Fruit fly (Drosophila melanogaster) whole organism, embryonic: ENCODE results near the gene CG13716.

Experiments used
- Ada2b ChIP-seq: fragments of 200-800 bp; sonication (Bioruptor generic); IDR thresholded peaks from 2 replicates; pipeline ENCODE4 v1.3.6; 2022; ENCODE audit warnings: missing biosample characterization, missing genetic modification characterization
- Blimp-1 ChIP-seq: fragments of 200-800 bp; sonication (Bioruptor generic); optimal IDR thresholded peaks from 3 replicates; lab custom pipeline; 2018; ENCODE audit warnings: missing biosample characterization, missing genetic modification characterization, mild to moderate bottlenecking, moderate library complexity, missing genetic modification reagents
- CG10147 ChIP-seq: fragments of 200-800 bp; sonication (Bioruptor generic); optimal IDR thresholded peaks from 2 replicates; lab custom pipeline; 2019; ENCODE audit warnings: missing biosample characterization, mild to moderate bottlenecking, missing genetic modification characterization, moderate library complexity
- CG10209 ChIP-seq: fragments of 200-800 bp; sonication (Bioruptor generic); optimal IDR thresholded peaks from 3 replicates; lab custom pipeline; 2017; ENCODE audit warnings: missing biosample characterization, mild to moderate bottlenecking, missing genetic modification characterization, missing genetic modification reagents
- CG11695 ChIP-seq: fragments of 200-800 bp; sonication (Bioruptor generic); IDR thresholded peaks from 3 replicates; pipeline ENCODE4 v1.3.6; 2022; ENCODE audit warnings: missing biosample characterization, missing genetic modification characterization
- CG13123 ChIP-seq: fragments of 200-800 bp; sonication (Bioruptor generic); optimal IDR thresholded peaks from 2 replicates; lab custom pipeline; 2016; ENCODE audit warnings: missing biosample characterization, missing genetic modification characterization
- CG14441 ChIP-seq: fragments of 200-800 bp; sonication (Bioruptor generic); IDR thresholded peaks from 2 replicates; pipeline ENCODE4 v1.3.6; 2022; ENCODE audit warnings: missing biosample characterization, missing genetic modification characterization
- CG14667 ChIP-seq: fragments of 200-800 bp; sonication (Bioruptor generic); IDR thresholded peaks from 2 replicates; pipeline ENCODE4 v1.3.6; 2022; ENCODE audit warnings: missing biosample characterization, missing genetic modification characterization
- CG14860 ChIP-seq: fragments of 200-800 bp; sonication (Bioruptor generic); IDR thresholded peaks from 3 replicates; pipeline ENCODE4 v1.3.6; 2022; ENCODE audit warnings: missing biosample characterization, missing genetic modification characterization; ENCODE audit not compliant: partially characterized antibody
- CG15269 ChIP-seq: fragments of 200-800 bp; sonication (Bioruptor generic); optimal IDR thresholded peaks from 2 replicates; lab custom pipeline; 2018; ENCODE audit warnings: missing biosample characterization, mild to moderate bottlenecking, missing genetic modification characterization, moderate library complexity
- CG15696 ChIP-seq: fragments of 200-800 bp; sonication (Bioruptor generic); optimal IDR thresholded peaks from 2 replicates; lab custom pipeline; 2019; ENCODE audit warnings: missing biosample characterization, mild to moderate bottlenecking, missing genetic modification characterization, moderate library complexity
- CG1603 ChIP-seq: fragments of 200-800 bp; sonication (Bioruptor generic); optimal IDR thresholded peaks from 2 replicates; lab custom pipeline; 2019; ENCODE audit warnings: missing biosample characterization, mild to moderate bottlenecking, missing genetic modification characterization, moderate library complexity
- CG17186 ChIP-seq: fragments of 200-800 bp; sonication (Bioruptor generic); optimal IDR thresholded peaks from 3 replicates; lab custom pipeline; 2017; ENCODE audit warnings: missing biosample characterization, missing genetic modification reagents, missing genetic modification characterization
- CG17361 ChIP-seq: fragments of 200-800 bp; sonication (Bioruptor generic); IDR thresholded peaks from 3 replicates; pipeline ENCODE4 v1.3.6; 2022; ENCODE audit warnings: missing biosample characterization, missing genetic modification characterization
- CG17802 ChIP-seq: fragments of 200-800 bp; sonication (Bioruptor generic); optimal IDR thresholded peaks from 2 replicates; lab custom pipeline; 2018; ENCODE audit warnings: missing biosample characterization, mild to moderate bottlenecking, missing genetic modification characterization, moderate library complexity
- CG18262 ChIP-seq: fragments of 200-800 bp; optimal IDR thresholded peaks from 3 replicates; lab custom pipeline; 2019; ENCODE audit warnings: missing biosample characterization, mild to moderate bottlenecking, missing genetic modification characterization, moderate library complexity
- CG2875 ChIP-seq: fragments of 200-800 bp; sonication (Bioruptor generic); optimal IDR thresholded peaks from 2 replicates; lab custom pipeline; 2017; ENCODE audit warnings: missing biosample characterization, mild to moderate bottlenecking, missing genetic modification characterization, missing genetic modification reagents
- CG6689 ChIP-seq: fragments of 200-800 bp; sonication (Bioruptor generic); IDR thresholded peaks from 2 replicates; pipeline ENCODE4 v1.3.6; 2022; ENCODE audit warnings: missing biosample characterization, missing genetic modification characterization
- CG7271 ChIP-seq: fragments of 200-800 bp; sonication (Bioruptor generic); optimal IDR thresholded peaks from 2 replicates; lab custom pipeline; 2018; ENCODE audit warnings: missing biosample characterization, mild to moderate bottlenecking, missing genetic modification characterization, moderate library complexity
- CG7556 ChIP-seq: fragments of 200-800 bp; sonication (Bioruptor generic); optimal IDR thresholded peaks from 2 replicates; lab custom pipeline; 2017; ENCODE audit warnings: missing biosample characterization, mild to moderate bottlenecking, missing genetic modification characterization
- CG7839 ChIP-seq: fragments of 200-800 bp; sonication (Bioruptor generic); optimal IDR thresholded peaks from 3 replicates; lab custom pipeline; 2018; ENCODE audit warnings: missing biosample characterization, mild to moderate bottlenecking, missing genetic modification characterization, moderate library complexity
- CG8388 ChIP-seq: fragments of 200-800 bp; sonication (Bioruptor generic); optimal IDR thresholded peaks from 2 replicates; lab custom pipeline; 2019; ENCODE audit warnings: missing biosample characterization, mild to moderate bottlenecking, missing genetic modification characterization, moderate library complexity
- D19A ChIP-seq: fragments of 200-800 bp; optimal IDR thresholded peaks from 3 replicates; lab custom pipeline; 2019; ENCODE audit warnings: missing biosample characterization, mild to moderate bottlenecking, missing genetic modification characterization, moderate library complexity
- Dll ChIP-seq: fragments of 200-800 bp; sonication (Bioruptor generic); IDR thresholded peaks from 4 replicates; pipeline ENCODE4 v1.3.6; 2022; ENCODE audit warnings: missing biosample characterization, missing genetic modification characterization; ENCODE audit not compliant: partially characterized antibody
- Hr78 ChIP-seq, 2 experiments: fragments of 200-800 bp in 1 of 2; fragments of >200 bp in 1 of 2; sonication (Bioruptor generic) in 1 of 2; optimal IDR thresholded peaks; 2 replicates each; lab custom pipeline; 2017 to 2019; ENCODE audit warnings: missing biosample characterization in 2 of 2, missing genetic modification characterization in 2 of 2, mild to moderate bottlenecking in 1 of 2, moderate library complexity in 1 of 2
- Mes4 ChIP-seq: fragments of 200-800 bp; sonication (Bioruptor generic); optimal IDR thresholded peaks from 2 replicates; lab custom pipeline; 2016; ENCODE audit warnings: missing biosample characterization, missing genetic modification characterization
- Vsx1 ChIP-seq: fragments of 200-800 bp; sonication (Bioruptor generic); optimal IDR thresholded peaks from 2 replicates; lab custom pipeline; 2017; ENCODE audit warnings: missing biosample characterization, mild to moderate bottlenecking, missing genetic modification characterization, missing genetic modification reagents
- az2 ChIP-seq: fragments of 200-800 bp; sonication (Bioruptor generic); optimal IDR thresholded peaks from 3 replicates; lab custom pipeline; 2016; ENCODE audit warnings: missing biosample characterization, missing genetic modification characterization
- br ChIP-seq: fragments of >200 bp; optimal IDR thresholded peaks from 2 replicates; lab custom pipeline; 2017
- bsh ChIP-seq, 2 experiments: fragments of 200-800 bp; sonication (Bioruptor generic); optimal IDR thresholded peaks; 2 replicates each; lab custom pipeline; 2017 to 2018; ENCODE audit warnings: mild to moderate bottlenecking in 2 of 2, missing biosample characterization in 2 of 2, missing genetic modification characterization in 2 of 2, moderate library complexity in 1 of 2
- corto ChIP-seq: fragments of 200-800 bp; sonication (Bioruptor generic); optimal IDR thresholded peaks from 2 replicates; lab custom pipeline; 2016; ENCODE audit warnings: missing biosample characterization, mild to moderate bottlenecking, missing genetic modification characterization, moderate library complexity
- crol ChIP-seq: fragments of 200-800 bp; sonication (Bioruptor generic); IDR thresholded peaks from 2 replicates; pipeline ENCODE4 v1.3.6; 2022; ENCODE audit warnings: missing biosample characterization, missing genetic modification characterization
- disco-r ChIP-seq: fragments of 200-800 bp; sonication (Bioruptor generic); optimal IDR thresholded peaks from 2 replicates; lab custom pipeline; 2016; ENCODE audit warnings: missing biosample characterization, missing genetic modification characterization
- en ChIP-seq: fragments of 200-800 bp; sonication (Bioruptor generic); optimal IDR thresholded peaks from 2 replicates; lab custom pipeline; 2016; ENCODE audit warnings: missing biosample characterization, missing genetic modification characterization
- gcm ChIP-seq: fragments of 200-800 bp; sonication (Bioruptor generic); optimal IDR thresholded peaks from 2 replicates; lab custom pipeline; 2019; ENCODE audit warnings: missing biosample characterization, mild to moderate bottlenecking, missing genetic modification characterization, moderate library complexity
- gem ChIP-seq: fragments of 200-800 bp; sonication (Bioruptor generic); optimal IDR thresholded peaks from 2 replicates; lab custom pipeline; 2019; ENCODE audit warnings: missing biosample characterization, mild to moderate bottlenecking, missing genetic modification characterization, moderate library complexity
- grau ChIP-seq: fragments of 200-800 bp; optimal IDR thresholded peaks from 3 replicates; lab custom pipeline; 2019; ENCODE audit warnings: missing biosample characterization, mild to moderate bottlenecking, missing genetic modification characterization, moderate library complexity
- grn ChIP-seq: fragments of 200-800 bp; sonication (Bioruptor generic); optimal IDR thresholded peaks from 3 replicates; lab custom pipeline; 2017; ENCODE audit warnings: missing biosample characterization, missing genetic modification characterization
- lola ChIP-seq, 3 experiments: fragments of >200 bp in 2 of 3; fragments of 200-800 bp in 1 of 3; sonication (Bioruptor generic) in 1 of 3; optimal IDR thresholded peaks; 2 replicates each; lab custom pipeline; 2017 to 2019; ENCODE audit warnings: missing biosample characterization in 3 of 3, missing genetic modification characterization in 3 of 3, mild to moderate bottlenecking in 1 of 3, moderate library complexity in 1 of 3
- nerfin-1 ChIP-seq: fragments of 200-800 bp; sonication (Bioruptor generic); optimal IDR thresholded peaks from 3 replicates; lab custom pipeline; 2019; ENCODE audit warnings: missing biosample characterization, mild to moderate bottlenecking, missing genetic modification characterization, moderate library complexity
- nmo ChIP-seq: fragments of 200-800 bp; sonication (Bioruptor generic); optimal IDR thresholded peaks from 2 replicates; lab custom pipeline; 2018; ENCODE audit warnings: missing biosample characterization, mild to moderate bottlenecking, missing genetic modification characterization, moderate library complexity
- p53 ChIP-seq: fragments of 200-800 bp; sonication (Bioruptor generic); optimal IDR thresholded peaks from 2 replicates; lab custom pipeline; 2016; ENCODE audit warnings: missing biosample characterization, missing genetic modification characterization
- row ChIP-seq: fragments of 200-800 bp; sonication (Bioruptor generic); IDR thresholded peaks from 3 replicates; pipeline ENCODE4 v1.3.6; 2022; ENCODE audit warnings: missing biosample characterization, missing genetic modification characterization
- sens ChIP-seq: fragments of 200-800 bp; sonication (Bioruptor generic); peaks from one replicate; lab custom pipeline; 2016; ENCODE audit warnings: missing biosample characterization, missing genetic modification characterization
- seq ChIP-seq: fragments of 200-800 bp; sonication (Bioruptor generic); IDR thresholded peaks from 2 replicates; pipeline ENCODE4 v1.3.6; 2022; ENCODE audit warnings: missing biosample characterization, missing genetic modification characterization
- sim ChIP-seq: fragments of 200-800 bp; sonication (Bioruptor generic); IDR thresholded peaks from 2 replicates; pipeline ENCODE4 v1.3.6; 2022; ENCODE audit warnings: missing biosample characterization, missing genetic modification characterization
- tap ChIP-seq: fragments of 200-800 bp; optimal IDR thresholded peaks from 3 replicates; lab custom pipeline; 2019; ENCODE audit warnings: missing biosample characterization, mild to moderate bottlenecking, missing genetic modification characterization, moderate library complexity
- vvl ChIP-seq: fragments of 200-800 bp; sonication (Bioruptor generic); IDR thresholded peaks from 2 replicates; pipeline ENCODE4 v1.3.6; 2022; ENCODE audit warnings: missing biosample characterization, missing genetic modification characterization

The CG13716 gene

DNA sequence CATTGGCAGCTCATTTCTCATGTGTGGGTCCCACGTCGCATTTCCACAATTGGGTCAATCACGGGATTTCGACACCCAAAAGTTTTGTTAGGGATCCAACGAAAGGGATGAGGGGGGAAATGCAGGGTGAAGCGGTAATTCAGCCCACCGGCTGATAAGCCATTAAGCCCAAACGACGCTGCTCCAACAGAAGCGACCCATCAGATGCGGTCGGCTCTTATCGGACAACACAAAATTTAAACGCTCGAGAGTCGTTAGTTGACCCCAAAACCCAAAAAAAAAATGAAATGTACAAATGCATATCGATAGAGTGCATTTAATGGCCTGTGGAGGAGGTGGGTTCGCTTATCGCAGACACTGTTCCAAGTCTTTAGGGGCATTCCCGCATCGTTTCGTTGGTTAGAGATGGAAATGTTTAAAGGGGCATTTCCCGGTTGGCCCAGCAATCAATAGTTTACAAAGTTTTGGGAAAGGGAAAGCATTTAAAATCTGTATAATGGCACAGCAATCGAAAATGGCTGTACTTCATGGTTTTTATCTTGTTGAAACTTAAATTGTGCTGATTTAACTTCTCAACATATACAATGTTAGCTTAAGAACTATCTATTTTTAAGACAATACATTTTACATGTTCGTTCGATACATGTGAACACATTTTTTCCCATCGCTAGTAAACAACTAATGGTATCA is 27.7 kb downstream of the CG13716 start (continued):
- TF ChIP-seq CG10147 (GFP tag; lab: Kevin White, UChicago) (no peak), CG13123 (no peak), gcm (peak; percentile 41), CG14860 (GFP tag; lab: Robert Waterston, UW) (peak; percentile 27; the same call in 1 of the 3 replicates), crol (GFP tag; lab: Robert Waterston, UW) (peak; percentile 83), nmo (GFP tag; lab: Kevin White, UChicago) (peak; percentile 44), sim (GFP tag; lab: Robert Waterston, UW) (no peak), D19A (tag; lab: Kevin White, UChicago) (peak; percentile 33), CG17802 (tag; lab: Kevin White, UChicago) (no peak), CG17361 (no peak), tap (peak; percentile 5), Mes4 (GFP tag; lab: Kevin White, UChicago) (no peak), CG18262 (tag; lab: Kevin White, UChicago) (peak; percentile 45), CG11695 (GFP tag; lab: Robert Waterston, UW) (no peak), Vsx1 (GFP tag; lab: Kevin White, UChicago) (peak; percentile 11), disco-r (GFP tag; lab: Kevin White, UChicago) (no peak), CG8388 (GFP tag; lab: Kevin White, UChicago) (peak; percentile 4), vvl (GFP tag; lab: Robert Waterston, UW) (no peak), CG2875 (no peak), CG1603 (tag; lab: Kevin White, UChicago) (peak; percentile 29), Blimp-1 (peak; percentile 77), CG15269 (tag; lab: Kevin White, UChicago) (no peak), en (GFP tag; lab: Kevin White, UChicago) (no peak), CG7839 (tag; lab: Kevin White, UChicago) (peak; percentile 22), p53 (GFP tag; lab: Kevin White, UChicago) (no peak), lola (GFP tag; optimal IDR thresholded peaks at IDR 0.05; lab: Kevin White, UChicago) (peak in 1 of 3 experiments; percentile 23), sens (peak; percentile 84), CG6689 (GFP tag; lab: Robert Waterston, UW) (peak; percentile 34), row (GFP tag; lab: Robert Waterston, UW) (peak; percentile 40; the same call in 2 of the 3 replicates), Ada2b (GFP tag; lab: Robert Waterston, UW) (no peak), grn (GFP tag; lab: Kevin White, UChicago) (peak; percentile 52), gem (peak; percentile 53), CG7271 (tag; lab: Kevin White, UChicago) (no peak), bsh (GFP tag; optimal IDR thresholded peaks at IDR 0.05; lab: Kevin White, UChicago) (peak in 1 of 2 experiments; percentile 50), CG15696 (tag; lab: Kevin White, UChicago) (peak; percentile 28), CG14667 (GFP tag; lab: Robert Waterston, UW) (no peak), nerfin-1 (tag; lab: Kevin White, UChicago) (peak; percentile 2), CG7556 (no peak), CG10209 (GFP tag; lab: Kevin White, UChicago) (peak; percentile 14), corto (GFP tag; lab: Kevin White, UChicago) (no peak), CG14441 (0 out of 2 replicates have a peak, but pooled peaks have one; percentile 9), seq (GFP tag; lab: Robert Waterston, UW) (0 out of 2 replicates have a peak, but pooled peaks have one; percentile 12), grau (tag; lab: Kevin White, UChicago) (peak; percentile 29), CG17186 (no peak), Hr78 (GFP tag; optimal IDR thresholded peaks at IDR 0.05; lab: Kevin White, UChicago) (peak in 1 of 2 experiments; percentile 74), Dll (GFP tag; lab: Robert Waterston, UW) (peak; percentile 55; the same call in 2 of the 4 replicates), az2 (GFP tag; lab: Kevin White, UChicago) (peak; percentile 10), br (no peak)
